In genomic region chrIV:3232694-3233372, ce11 we compare ENCODE assay signal across 3 worm cellular contexts.
TF ChIP-seq lines count a peak whose summit lies in the region.

No protein-coding gene starts in this region.

TF ChIP-seq in whole organism, L1 larva, 84 proteins besides CTCF, POLR2A, EP300 and RAD21 (continued from another document and continues in another):
- no peak for TF ChIP-seq hlh-17 (GFP tag; optimal IDR thresholded peaks at IDR 0.05; lab: Kevin White, UChicago; ENCODE audit: borderline replicate concordance)
- peak; percentile 79 for TF ChIP-seq nhr-71 (tag; optimal IDR thresholded peaks at IDR 0.05; lab: Kevin White, UChicago)
- TF ChIP-seq Y116A8C.19 (tag; optimal IDR thresholded peaks at IDR 0.05; lab: Kevin White, UChicago; ENCODE audit: borderline replicate concordance), result no peak
- TF ChIP-seq egl-13 (tag; optimal IDR thresholded peaks at IDR 0.05; lab: Kevin White, UChicago), result no peak
- TF ChIP-seq nhr-28 (tag; optimal IDR thresholded peaks at IDR 0.05; lab: Kevin White, UChicago), result no peak
- TF ChIP-seq irx-1 (tag; optimal IDR thresholded peaks at IDR 0.05; lab: Kevin White, UChicago), result peak; percentile 28
- no peak for TF ChIP-seq lir-3 (tag; optimal IDR thresholded peaks at IDR 0.05; lab: Kevin White, UChicago; ENCODE audit: poor library complexity)
- TF ChIP-seq nhr-84 (tag; optimal IDR thresholded peaks at IDR 0.05; lab: Kevin White, UChicago), result no peak
- no peak for TF ChIP-seq ceh-88 (GFP tag; IDR thresholded peaks at IDR 0.05; lab: Robert Waterston, UW)
- no peak for TF ChIP-seq aly-2 (tag; optimal IDR thresholded peaks at IDR 0.05; lab: Kevin White, UChicago)
- TF ChIP-seq lin-35 (GFP tag; optimal IDR thresholded peaks at IDR 0.05; lab: Kevin White, UChicago), result peak; percentile 35 to 63
- peak; percentile 19 for TF ChIP-seq dsc-1 (tag; optimal IDR thresholded peaks at IDR 0.05; lab: Kevin White, UChicago)
- no peak for TF ChIP-seq ceh-8 (GFP tag; optimal IDR thresholded peaks at IDR 0.05; lab: Kevin White, UChicago)
- TF ChIP-seq ets-5 (GFP tag; IDR thresholded peaks at IDR 0.05; lab: Robert Waterston, UW), result no peak
- TF ChIP-seq ztf-11 (tag; optimal IDR thresholded peaks at IDR 0.05; lab: Kevin White, UChicago), result peak in 1 of 2 experiments; percentile 16
- no peak for TF ChIP-seq pax-3 (tag; optimal IDR thresholded peaks at IDR 0.05; lab: Kevin White, UChicago)
- no peak for TF ChIP-seq unc-62 (GFP tag; optimal IDR thresholded peaks at IDR 0.05; lab: Kevin White, UChicago)
- no peak for TF ChIP-seq unc-86 (tag; optimal IDR thresholded peaks at IDR 0.05; lab: Kevin White, UChicago)
- TF ChIP-seq ztf-4 (tag; optimal IDR thresholded peaks at IDR 0.05; lab: Kevin White, UChicago), result peak; percentile 25
- TF ChIP-seq lin-39 (tag; optimal IDR thresholded peaks at IDR 0.05; lab: Kevin White, UChicago), result no peak
- TF ChIP-seq nhr-19 (GFP tag; conservative IDR thresholded peaks at IDR 0.05; lab: Robert Waterston, UW), result peak; percentile 69
- peak; percentile 26 to 42 for TF ChIP-seq lsy-2 (tag; optimal IDR thresholded peaks at IDR 0.05; lab: Kevin White, UChicago)
- peak; percentile 16 for TF ChIP-seq sox-4 (tag; optimal IDR thresholded peaks at IDR 0.05; lab: Kevin White, UChicago)
- TF ChIP-seq swsn-7 (tag; optimal IDR thresholded peaks at IDR 0.05; lab: Kevin White, UChicago), result peak; percentile 58
- TF ChIP-seq ceh-82 (tag; optimal IDR thresholded peaks at IDR 0.05; lab: Kevin White, UChicago), result peak in 1 of 3 experiments; percentile 7
- peak; percentile 7 for TF ChIP-seq snpc-4 (tag; optimal IDR thresholded peaks at IDR 0.05; lab: Kevin White, UChicago)
- TF ChIP-seq rnt-1 (tag; optimal IDR thresholded peaks at IDR 0.05; lab: Kevin White, UChicago), result peak; percentile 67
- no peak for TF ChIP-seq ceh-90 (tag; optimal IDR thresholded peaks at IDR 0.05; lab: Kevin White, UChicago)
- peak; percentile 70 for TF ChIP-seq blmp-1 (tag; optimal IDR thresholded peaks at IDR 0.05; lab: Kevin White, UChicago)
- no peak for TF ChIP-seq ces-1 (GFP tag; optimal IDR thresholded peaks at IDR 0.05; lab: Kevin White, UChicago)
- no peak for TF ChIP-seq efl-3 (GFP tag; optimal IDR thresholded peaks at IDR 0.05; lab: Kevin White, UChicago)
- TF ChIP-seq nhr-12 (tag; optimal IDR thresholded peaks at IDR 0.05; lab: Kevin White, UChicago), result no peak
- no peak for TF ChIP-seq grh-1 (GFP tag; IDR thresholded peaks at IDR 0.05; lab: Robert Waterston, UW)
- no peak for TF ChIP-seq fos-1 (tag; optimal IDR thresholded peaks at IDR 0.05; lab: Kevin White, UChicago)
- peak; percentile 35 for TF ChIP-seq C16A3.4 (tag; optimal IDR thresholded peaks at IDR 0.05; lab: Kevin White, UChicago)
- no peak for TF ChIP-seq mab-9 (GFP tag; IDR thresholded peaks at IDR 0.05; lab: Robert Waterston, UW)
- TF ChIP-seq elt-3 (tag; optimal IDR thresholded peaks at IDR 0.05; lab: Kevin White, UChicago), result peak in 2 of 6 experiments; percentile 55 to 57
- no peak for TF ChIP-seq sptf-1 (tag; optimal IDR thresholded peaks at IDR 0.05; lab: Kevin White, UChicago)
- no peak for TF ChIP-seq C04F5.9 (tag; optimal IDR thresholded peaks at IDR 0.05; lab: Kevin White, UChicago)
- peak; percentile 58 for TF ChIP-seq tbx-2 (tag; optimal IDR thresholded peaks at IDR 0.05; lab: Kevin White, UChicago)
- no peak for TF ChIP-seq zag-1 (tag; optimal IDR thresholded peaks at IDR 0.05; lab: Kevin White, UChicago)
- peak; percentile 45 for TF ChIP-seq nhr-76 (tag; optimal IDR thresholded peaks at IDR 0.05; lab: Kevin White, UChicago)
- peak; percentile 74 for TF ChIP-seq nhr-90 (tag; optimal IDR thresholded peaks at IDR 0.05; lab: Kevin White, UChicago; ENCODE audit: poor library complexity)
- no peak for TF ChIP-seq isw-1 (GFP tag; IDR thresholded peaks at IDR 0.05; lab: Robert Waterston, UW)
- peak; percentile 49 for TF ChIP-seq elt-2 (tag; optimal IDR thresholded peaks at IDR 0.05; lab: Kevin White, UChicago)

TF ChIP-seq in whole organism, L3 larva, 47 proteins besides CTCF, POLR2A, EP300 and RAD21 (continued from another document):
- TF ChIP-seq ZK546.5 (tag; optimal IDR thresholded peaks at IDR 0.05; lab: Kevin White, UChicago), result no peak
- TF ChIP-seq ama-1 (optimal IDR thresholded peaks at IDR 0.05; lab: Kevin White, UChicago), result peak; percentile 91
- no peak for TF ChIP-seq fkh-10 (GFP tag; optimal IDR thresholded peaks at IDR 0.05; lab: Kevin White, UChicago)
- TF ChIP-seq ceh-28 (tag; optimal IDR thresholded peaks at IDR 0.05; lab: Kevin White, UChicago), result peak; percentile 81
- TF ChIP-seq unc-39 (tag; optimal IDR thresholded peaks at IDR 0.05; lab: Kevin White, UChicago), result no peak
- TF ChIP-seq lin-15B (tag; optimal IDR thresholded peaks at IDR 0.05; lab: Kevin White, UChicago), result peak; percentile 24
- no peak for TF ChIP-seq elt-1 (tag; optimal IDR thresholded peaks at IDR 0.05; lab: Kevin White, UChicago)
- peak; percentile 51 for TF ChIP-seq hmg-11 (tag; optimal IDR thresholded peaks at IDR 0.05; lab: Kevin White, UChicago)
- TF ChIP-seq jun-1 (tag; optimal IDR thresholded peaks at IDR 0.05; lab: Kevin White, UChicago), result peak; percentile 9
- peak; percentile 72 for TF ChIP-seq elt-2 (tag; optimal IDR thresholded peaks at IDR 0.05; lab: Kevin White, UChicago)

TF ChIP-seq in whole organism, young adult, 124 proteins besides CTCF, POLR2A, EP300 and RAD21 (continued from another document):
- TF ChIP-seq him-1 (tag; optimal IDR thresholded peaks at IDR 0.05; lab: Kevin White, UChicago) (no peak), somi-1 (GFP tag; optimal IDR thresholded peaks at IDR 0.05; lab: Kevin White, UChicago) (no peak), Y56A3A.18 (GFP tag; IDR thresholded peaks at IDR 0.05; lab: Robert Waterston, UW) (no peak), nfyb-1 (GFP tag; IDR thresholded peaks at IDR 0.05; lab: Robert Waterston, UW) (peak; percentile 79), athp-1 (tag; optimal IDR thresholded peaks at IDR 0.05; lab: Kevin White, UChicago) (no peak), B0035.1 (tag; optimal IDR thresholded peaks at IDR 0.05; lab: Kevin White, UChicago) (no peak), hlh-26 (GFP tag; conservative IDR thresholded peaks at IDR 0.05; lab: Robert Waterston, UW) (no peak), pha-4 (tag; optimal IDR thresholded peaks at IDR 0.05; lab: Kevin White, UChicago) (no peak), Y53G8AR.9 (GFP tag; conservative IDR thresholded peaks at IDR 0.05; lab: Robert Waterston, UW) (no peak), ama-1 (optimal IDR thresholded peaks at IDR 0.05; lab: Kevin White, UChicago) (peak; percentile 70), ama-1 (GFP tag; optimal IDR thresholded peaks at IDR 0.05; lab: Kevin White, UChicago) (no peak), ets-4 (GFP tag; optimal IDR thresholded peaks at IDR 0.05; lab: Kevin White, UChicago) (no peak), nhr-80 (tag; optimal IDR thresholded peaks at IDR 0.05; lab: Kevin White, UChicago) (peak; percentile 73), lsl-1 (GFP tag; optimal IDR thresholded peaks at IDR 0.05; lab: Kevin White, UChicago) (no peak), lir-1 (GFP tag; conservative IDR thresholded peaks at IDR 0.05; lab: Robert Waterston, UW) (no peak), F39B2.1 (GFP tag; IDR thresholded peaks at IDR 0.05; lab: Robert Waterston, UW) (no peak), rpc-1 (optimal IDR thresholded peaks at IDR 0.05; lab: Kevin White, UChicago) (no peak), rpc-1 (tag; optimal IDR thresholded peaks at IDR 0.05; lab: Kevin White, UChicago) (no peak), aptf-2 (GFP tag; conservative IDR thresholded peaks at IDR 0.05; lab: Robert Waterston, UW) (no peak), hmg-1.2 (GFP tag; IDR thresholded peaks at IDR 0.05; lab: Robert Waterston, UW) (peak; percentile 41; the same call in 1 of the 2 replicates), egrh-3 (GFP tag; IDR thresholded peaks at IDR 0.05; lab: Robert Waterston, UW) (peak; percentile 86), F49E8.2 (tag; optimal IDR thresholded peaks at IDR 0.05; lab: Kevin White, UChicago; ENCODE audit: insufficient read depth) (no peak), B0261.1 (tag; optimal IDR thresholded peaks at IDR 0.05; lab: Kevin White, UChicago) (no peak), nhr-120 (GFP tag; IDR thresholded peaks at IDR 0.05; lab: Robert Waterston, UW) (no peak), akir-1 (GFP tag; optimal IDR thresholded peaks at IDR 0.05; lab: Kevin White, UChicago) (peak; percentile 50), let-526 (GFP tag; IDR thresholded peaks at IDR 0.05; lab: Robert Waterston, UW) (no peak), ceh-58 (GFP tag; IDR thresholded peaks at IDR 0.05; lab: Robert Waterston, UW) (no peak), hlh-12 (tag; optimal IDR thresholded peaks at IDR 0.05; lab: Kevin White, UChicago) (no peak), lag-1 (GFP tag; IDR thresholded peaks at IDR 0.05; lab: Robert Waterston, UW) (no peak), ccch-3 (GFP tag; optimal IDR thresholded peaks at IDR 0.05; lab: Kevin White, UChicago) (no peak), F57C9.4 (tag; optimal IDR thresholded peaks at IDR 0.05; lab: Kevin White, UChicago) (peak; percentile 2), repo-1 (tag; optimal IDR thresholded peaks at IDR 0.05; lab: Kevin White, UChicago) (peak; percentile 38), C17E4.6 (GFP tag; IDR thresholded peaks at IDR 0.05; lab: Robert Waterston, UW) (no peak; the same call in 1 of the 2 replicates), attf-5 (GFP tag; optimal IDR thresholded peaks at IDR 0.05; lab: Kevin White, UChicago) (peak; percentile 53), lin-35 (GFP tag; optimal IDR thresholded peaks at IDR 0.05; lab: Kevin White, UChicago) (no peak), madf-6 (GFP tag; IDR thresholded peaks at IDR 0.05; lab: Robert Waterston, UW) (no peak), hrde-1 (tag; optimal IDR thresholded peaks at IDR 0.05; lab: Kevin White, UChicago; ENCODE audit: borderline replicate concordance) (no peak), dox-1 (GFP tag; IDR thresholded peaks at IDR 0.05; lab: Robert Waterston, UW) (peak; percentile 67), madf-3 (GFP tag; IDR thresholded peaks at IDR 0.05; lab: Robert Waterston, UW) (no peak), xnd-1 (tag; optimal IDR thresholded peaks at IDR 0.05; lab: Kevin White, UChicago) (no peak), nhr-179 (tag; optimal IDR thresholded peaks at IDR 0.05; lab: Kevin White, UChicago) (no peak), snpc-4 (GFP tag; optimal IDR thresholded peaks at IDR 0.05; lab: Kevin White, UChicago) (no peak), snpc-4 (tag; optimal IDR thresholded peaks at IDR 0.05; lab: Kevin White, UChicago) (peak in 1 of 4 experiments; percentile 32), atf-7 (tag; optimal IDR thresholded peaks at IDR 0.05; lab: Kevin White, UChicago) (peak; percentile 37), snpc-1.1 (tag; optimal IDR thresholded peaks at IDR 0.05; lab: Kevin White, UChicago; ENCODE audit: insufficient read depth) (no peak), F57A8.1 (GFP tag; optimal IDR thresholded peaks at IDR 0.05; lab: Kevin White, UChicago) (no peak), let-607 (tag; optimal IDR thresholded peaks at IDR 0.05; lab: Kevin White, UChicago) (peak; percentile 56 to 76), lin-40 (tag; optimal IDR thresholded peaks at IDR 0.05; lab: Kevin White, UChicago) (peak; percentile 54), zfh-2 (GFP tag; conservative IDR thresholded peaks at IDR 0.05; lab: Robert Waterston, UW) (peak; percentile 97), F22D6.2 (tag; optimal IDR thresholded peaks at IDR 0.05; lab: Kevin White, UChicago) (no peak), fkh-3 (tag; optimal IDR thresholded peaks at IDR 0.05; lab: Kevin White, UChicago) (no peak), F37B4.10 (GFP tag; IDR thresholded peaks at IDR 0.05; lab: Robert Waterston, UW) (0 out of 2 replicates have a peak, but pooled peaks have one; percentile 50), K11D2.4 (GFP tag; IDR thresholded peaks at IDR 0.05; lab: Robert Waterston, UW) (no peak; the same call in 1 of the 2 replicates), F33H1.4 (GFP tag; IDR thresholded peaks at IDR 0.05; lab: Robert Waterston, UW) (no peak), T07F8.4 (tag; optimal IDR thresholded peaks at IDR 0.05; lab: Kevin White, UChicago) (no peak), egl-18 (GFP tag; IDR thresholded peaks at IDR 0.05; lab: Robert Waterston, UW) (no peak), mcd-1 (GFP tag; IDR thresholded peaks at IDR 0.05; lab: Robert Waterston, UW) (peak; percentile 53), ztf-3 (GFP tag; optimal IDR thresholded peaks at IDR 0.05; lab: Kevin White, UChicago) (no peak), pbrm-1 (GFP tag; IDR thresholded peaks at IDR 0.05; lab: Robert Waterston, UW) (0 out of 2 replicates have a peak, but pooled peaks have one; percentile 40), rcor-1 (GFP tag; IDR thresholded peaks at IDR 0.05; lab: Robert Waterston, UW) (no peak), ceh-91 (GFP tag; IDR thresholded peaks at IDR 0.05; lab: Robert Waterston, UW) (no peak), madf-8 (GFP tag; conservative IDR thresholded peaks at IDR 0.05; lab: Robert Waterston, UW) (no peak), C06A6.2 (GFP tag; conservative IDR thresholded peaks at IDR 0.05; lab: Robert Waterston, UW) (no peak), tlf-1 (GFP tag; optimal IDR thresholded peaks at IDR 0.05; lab: Kevin White, UChicago) (no peak), lsy-27 (tag; optimal IDR thresholded peaks at IDR 0.05; lab: Kevin White, UChicago; ENCODE audit: borderline replicate concordance, insufficient read depth) (no peak), madf-10 (tag; optimal IDR thresholded peaks at IDR 0.05; lab: Kevin White, UChicago) (peak; percentile 19), tbp1 (GFP tag; optimal IDR thresholded peaks at IDR 0.05; lab: Kevin White, UChicago) (peak; percentile 51)
